Worm (Caenorhabditis elegans) whole organism, early embryonic: ENCODE results near the gene wrb-1.

Experiments used
- B0310.2 ChIP-seq: sonication (generic microtip); optimal IDR thresholded peaks from 2 replicates; lab custom pipeline; 2016; ENCODE audit warnings: mild to moderate bottlenecking, missing genetic modification characterization, missing compliant biosample characterization
- F13C5.2 ChIP-seq: sonication (generic microtip); optimal IDR thresholded peaks from 2 replicates; lab custom pipeline; 2017; ENCODE audit warnings: mild to moderate bottlenecking, missing genetic modification characterization, inconsistent platforms, missing compliant biosample characterization
- aly-1 ChIP-seq: sonication (generic microtip); optimal IDR thresholded peaks from 2 replicates; lab custom pipeline; 2016; ENCODE audit warnings: missing genetic modification characterization, missing compliant biosample characterization
- ama-1 ChIP-seq: fragments of 150-350 bp; optimal IDR thresholded peaks from 2 replicates; lab custom pipeline; 2014
- ceh-13 ChIP-seq: fragments of 200-800 bp; sonication (Bioruptor generic); optimal IDR thresholded peaks from 2 replicates; lab custom pipeline; 2018; ENCODE audit warnings: mild to moderate bottlenecking, missing genetic modification characterization, missing compliant biosample characterization
- ceh-36 ChIP-seq: sonication (generic microtip); optimal IDR thresholded peaks from 2 replicates; lab custom pipeline; 2016; ENCODE audit warnings: missing genetic modification characterization, inconsistent platforms, missing compliant biosample characterization
- ets-7 ChIP-seq: sonication (generic microtip); optimal IDR thresholded peaks from 2 replicates; lab custom pipeline; 2016; ENCODE audit warnings: missing genotype, missing genetic modification characterization, missing compliant biosample characterization
- flt-1 ChIP-seq: fragments of 200-800 bp; sonication (Bioruptor generic); IDR thresholded peaks from 2 replicates; pipeline ENCODE4 v1.3.6; 2022; ENCODE audit warnings: missing genetic modification characterization, missing compliant biosample characterization
- hmbx-1 ChIP-seq: sonication (generic microtip); optimal IDR thresholded peaks from 2 replicates; lab custom pipeline; 2016; ENCODE audit warnings: mild to moderate bottlenecking, missing genetic modification characterization, missing compliant biosample characterization
- hmg-4 ChIP-seq: fragments of 200-800 bp; sonication (Bioruptor generic); optimal IDR thresholded peaks from 2 replicates; lab custom pipeline; 2018; ENCODE audit warnings: mild to moderate bottlenecking, missing genetic modification characterization, missing compliant biosample characterization
- hnd-1 ChIP-seq: sonication (generic microtip); optimal IDR thresholded peaks from 2 replicates; lab custom pipeline; 2016; ENCODE audit warnings: missing genetic modification characterization, missing compliant biosample characterization
- pes-1 ChIP-seq: fragments of 200-800 bp; sonication (Bioruptor generic); IDR thresholded peaks from 2 replicates; pipeline ENCODE4 v1.3.6; 2022; ENCODE audit warnings: missing genetic modification reagents, missing genetic modification characterization, missing compliant biosample characterization
- scrt-1 ChIP-seq: fragments of 200-800 bp; sonication (Bioruptor generic); IDR thresholded peaks from 2 replicates; pipeline ENCODE4 v1.3.6; 2022; ENCODE audit warnings: missing genetic modification characterization, missing compliant biosample characterization
- sea-1 ChIP-seq: fragments of 200-800 bp; sonication (Bioruptor generic); conservative IDR thresholded peaks from 2 replicates; pipeline ENCODE4 v1.3.6; 2022; ENCODE audit warnings: missing genetic modification characterization, missing compliant biosample characterization
- tbx-11 ChIP-seq: fragments of 200-800 bp; sonication (Bioruptor generic); IDR thresholded peaks from 2 replicates; pipeline ENCODE4 v1.3.6; 2022; ENCODE audit warnings: missing genetic modification characterization, missing compliant biosample characterization
- tbx-37 ChIP-seq: fragments of 200-800 bp; sonication (Bioruptor generic); conservative IDR thresholded peaks from 2 replicates; pipeline ENCODE4 v1.3.6; 2022; ENCODE audit warnings: missing genetic modification reagents, missing genetic modification characterization, missing compliant biosample characterization
- tra-4 ChIP-seq: sonication (generic microtip); optimal IDR thresholded peaks from 2 replicates; lab custom pipeline; 2017; ENCODE audit warnings: missing genetic modification characterization, missing compliant biosample characterization

The wrb-1 gene

DNA sequence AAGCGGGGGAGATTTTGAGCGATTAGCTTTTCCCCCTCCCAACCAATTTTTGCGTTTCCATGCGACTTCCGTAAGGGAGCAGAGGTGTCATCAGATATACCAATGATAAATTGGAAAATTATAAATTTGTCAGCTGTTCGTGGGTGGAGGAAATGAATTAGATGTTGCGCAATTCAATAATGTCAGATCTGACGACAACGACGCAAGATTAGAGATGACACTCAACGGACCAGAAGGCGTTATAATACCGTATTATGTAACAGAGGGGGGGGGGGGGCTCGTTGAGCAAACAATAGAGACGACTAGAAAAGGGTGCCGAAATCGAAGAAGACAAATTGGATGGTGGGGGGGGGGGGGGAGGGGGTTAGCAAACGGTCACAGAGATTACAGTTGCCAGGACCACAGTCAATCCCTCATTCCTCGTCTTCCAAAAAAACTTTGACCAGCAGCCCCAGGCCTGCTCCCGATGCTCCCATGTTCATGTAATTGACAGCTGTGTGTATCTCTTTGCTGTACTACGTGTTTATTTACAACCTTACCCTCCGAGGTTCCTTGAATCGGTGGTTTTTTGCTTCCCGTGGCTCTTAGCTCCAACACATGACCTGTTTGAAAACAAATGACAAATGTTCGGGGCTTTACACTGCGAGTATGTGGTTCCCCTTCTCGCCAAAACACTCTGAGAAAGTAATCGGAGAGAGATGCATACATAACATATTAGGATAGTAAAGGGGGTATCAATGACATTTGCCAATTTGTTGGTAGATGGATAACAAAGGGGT, 33.2 kb downstream of the wrb-1 start:
- TF ChIP-seq ceh-13 (GFP tag; lab: Kevin White, UChicago) (peak; percentile 18), B0310.2 (no peak), ets-7 (tag; lab: Kevin White, UChicago) (no peak), hmg-4 (GFP tag; lab: Kevin White, UChicago) (no peak), ceh-36 (tag; lab: Kevin White, UChicago) (peak; percentile 52), sea-1 (no peak), flt-1 (GFP tag; lab: Robert Waterston, UW) (no peak), F13C5.2 (tag; lab: Kevin White, UChicago) (no peak), hmbx-1 (tag; lab: Kevin White, UChicago) (no peak), tbx-11 (GFP tag; lab: Robert Waterston, UW) (no peak), scrt-1 (GFP tag; lab: Robert Waterston, UW) (no peak), hnd-1 (tag; lab: Kevin White, UChicago) (no peak), pes-1 (GFP tag; lab: Robert Waterston, UW) (peak; percentile 10; the same call in 1 of the 2 replicates), aly-1 (tag; lab: Kevin White, UChicago) (no peak)

- TF ChIP-seq flt-1 (GFP tag; lab: Robert Waterston, UW) (no peak), pes-1 (GFP tag; lab: Robert Waterston, UW) (0 out of 2 replicates have a peak, but pooled peaks have one; percentile 12), ceh-36 (tag; lab: Kevin White, UChicago) (peak; percentile 92), B0310.2 (no peak)
These were observed 34.7 kb downstream of the wrb-1 start for ce11 chrV:1230540-1230939.

ce11 chrV:1232574-1232973, 36.7 kb downstream of the wrb-1 start:
- TF ChIP-seq pes-1 (GFP tag; lab: Robert Waterston, UW): no peak
- TF ChIP-seq tra-4 (tag; lab: Kevin White, UChicago): no peak
- TF ChIP-seq aly-1 (tag; lab: Kevin White, UChicago): no peak
- TF ChIP-seq flt-1 (GFP tag; lab: Robert Waterston, UW): no peak
- TF ChIP-seq ets-7 (tag; lab: Kevin White, UChicago): no peak
- TF ChIP-seq scrt-1 (GFP tag; lab: Robert Waterston, UW): no peak
- TF ChIP-seq B0310.2: no peak
- no peak for TF ChIP-seq ama-1 (lab: Kevin White, UChicago)
- TF ChIP-seq tbx-11 (GFP tag; lab: Robert Waterston, UW): no peak
- no peak for TF ChIP-seq tbx-37 (GFP tag; lab: Robert Waterston, UW)
- no peak for TF ChIP-seq hmbx-1 (tag; lab: Kevin White, UChicago)
- TF ChIP-seq ceh-36 (tag; lab: Kevin White, UChicago): no peak

- TF ChIP-seq aly-1 (tag; lab: Kevin White, UChicago): no peak
- no peak for TF ChIP-seq hmg-4 (GFP tag; lab: Kevin White, UChicago)
These were observed 39.5 kb downstream of the wrb-1 start, which contains the start of gene madd-2 for ce11 chrV:1235355-1235754. Gene madd-2 (minus strand): TSS chrV:1235455.

ce11 chrV:1236333-1237068, 40.6 kb downstream of the wrb-1 start:
- TF ChIP-seq ceh-36 (tag; lab: Kevin White, UChicago) (peak; percentile 90), ets-7 (tag; lab: Kevin White, UChicago) (no peak)

DNA sequence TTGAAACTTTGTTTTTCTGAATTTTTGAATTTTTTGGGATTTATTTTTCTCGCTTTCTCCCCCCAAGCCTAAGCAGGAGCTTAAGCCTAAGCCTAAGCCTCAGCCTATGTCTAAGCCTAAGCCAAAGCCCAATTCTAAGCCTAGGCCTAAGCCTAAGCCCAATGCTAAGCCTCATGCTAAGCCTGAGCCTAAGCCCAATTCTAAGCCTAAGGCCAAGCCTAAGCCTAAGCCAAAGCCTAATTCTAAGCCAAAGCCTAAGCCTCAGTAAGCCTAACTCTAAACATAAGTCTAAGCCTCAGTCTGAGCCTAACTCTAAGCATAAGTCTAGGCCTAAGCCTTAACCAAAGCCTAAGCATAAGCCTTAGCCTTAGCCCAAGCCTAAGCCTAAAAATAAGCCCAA, 46.6 kb downstream of the wrb-1 start:
- TF ChIP-seq scrt-1 (GFP tag; lab: Robert Waterston, UW): no peak
- TF ChIP-seq ceh-36 (tag; lab: Kevin White, UChicago): peak; percentile 73
- TF ChIP-seq aly-1 (tag; lab: Kevin White, UChicago): no peak

DNA sequence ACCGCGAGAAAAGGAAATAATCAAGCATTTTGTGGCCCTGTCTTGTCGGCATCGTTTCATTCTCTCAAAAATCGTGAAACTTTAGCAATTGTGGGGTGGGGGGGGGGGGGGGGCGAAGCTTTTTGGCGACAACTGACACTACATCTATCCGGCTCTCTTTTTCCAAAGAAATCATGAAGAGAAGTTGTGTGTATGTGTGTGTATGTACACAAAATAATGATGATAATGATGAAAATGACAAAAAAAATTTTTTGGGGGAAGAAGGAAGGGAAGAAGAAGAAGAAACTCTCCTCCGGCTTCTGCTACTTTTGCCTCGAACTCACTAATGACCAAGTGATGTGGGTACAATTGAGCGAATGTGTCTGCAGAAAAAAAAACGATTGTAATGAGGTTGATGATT, 47.1 kb downstream of the wrb-1 start:
- no peak for TF ChIP-seq tbx-37 (GFP tag; lab: Robert Waterston, UW)

- TF ChIP-seq pes-1 (GFP tag; lab: Robert Waterston, UW) (no peak), sea-1 (0 out of 2 replicates have a peak, but pooled peaks have one; percentile 34)
These were observed 48.3 kb downstream of the wrb-1 start for ce11 chrV:1244021-1244708.
